Fruit fly (Drosophila melanogaster) whole organism, embryonic: ENCODE data around the gene pHCl-1.

Experiments
- BtbVII ChIP-seq: fragments of 200-800 bp; sonication (Bioruptor generic); optimal IDR thresholded peaks from 3 replicates; lab custom pipeline; 2017; ENCODE audit warnings: missing biosample characterization, mild to moderate bottlenecking, missing genetic modification characterization
- CG11247 ChIP-seq: fragments of 200-800 bp; sonication (Bioruptor generic); IDR thresholded peaks from 2 replicates; pipeline ENCODE4 v1.3.6; 2022; ENCODE audit warnings: missing biosample characterization, missing genetic modification characterization
- CG11504 ChIP-seq: fragments of 200-800 bp; sonication (Bioruptor generic); optimal IDR thresholded peaks from 3 replicates; lab custom pipeline; 2019; ENCODE audit warnings: missing biosample characterization, mild to moderate bottlenecking, missing genetic modification characterization, moderate library complexity
- CG11695 ChIP-seq: fragments of 200-800 bp; sonication (Bioruptor generic); IDR thresholded peaks from 3 replicates; pipeline ENCODE4 v1.3.6; 2022; ENCODE audit warnings: missing biosample characterization, missing genetic modification characterization
- CG14014 ChIP-seq: fragments of 200-800 bp; sonication (Bioruptor generic); IDR thresholded peaks from 2 replicates; pipeline ENCODE4 v1.3.6; 2022; ENCODE audit warnings: missing biosample characterization, missing genetic modification characterization
- CG14441 ChIP-seq: fragments of 200-800 bp; sonication (Bioruptor generic); IDR thresholded peaks from 2 replicates; pipeline ENCODE4 v1.3.6; 2022; ENCODE audit warnings: missing biosample characterization, missing genetic modification characterization
- CG1529 ChIP-seq: fragments of 200-800 bp; sonication (Bioruptor generic); optimal IDR thresholded peaks from 3 replicates; lab custom pipeline; 2018; ENCODE audit warnings: missing biosample characterization, missing genetic modification characterization
- CG15514 ChIP-seq: fragments of 200-800 bp; sonication (Bioruptor generic); optimal IDR thresholded peaks from 3 replicates; lab custom pipeline; 2017; ENCODE audit warnings: missing biosample characterization, missing genetic modification characterization, mild to moderate bottlenecking, moderate library complexity, missing genetic modification reagents
- CG1647 ChIP-seq: fragments of 200-800 bp; sonication (Bioruptor generic); optimal IDR thresholded peaks from 3 replicates; lab custom pipeline; 2016; ENCODE audit warnings: missing biosample characterization, missing genetic modification characterization
- CG17328 ChIP-seq: fragments of 200-800 bp; sonication (Bioruptor generic); IDR thresholded peaks from 2 replicates; pipeline ENCODE4 v1.3.6; 2022; ENCODE audit warnings: missing biosample characterization, missing genetic modification characterization
- CG32767 ChIP-seq: fragments of 200-800 bp; sonication (Bioruptor generic); IDR thresholded peaks from 2 replicates; pipeline ENCODE4 v1.3.6; 2022; ENCODE audit warnings: missing biosample characterization, missing genetic modification characterization
- CG32772 ChIP-seq: fragments of 200-800 bp; sonication (Bioruptor generic); IDR thresholded peaks from 2 replicates; pipeline ENCODE4 v1.3.6; 2022; ENCODE audit warnings: missing biosample characterization, missing genetic modification characterization
- CG34422 ChIP-seq: fragments of 200-800 bp; sonication (Bioruptor generic); IDR thresholded peaks from 3 replicates; pipeline ENCODE4 v1.3.6; 2022; ENCODE audit warnings: missing biosample characterization, missing genetic modification characterization
- CG4328 ChIP-seq: fragments of 200-800 bp; sonication (Bioruptor generic); optimal IDR thresholded peaks from 3 replicates; lab custom pipeline; 2017; ENCODE audit warnings: missing biosample characterization, missing genetic modification reagents, missing genetic modification characterization
- CG4360 ChIP-seq: fragments of 200-800 bp; sonication (Bioruptor generic); IDR thresholded peaks from 2 replicates; pipeline ENCODE4 v1.3.6; 2022; ENCODE audit warnings: missing biosample characterization, missing genetic modification characterization
- CG5953 ChIP-seq: fragments of 200-800 bp; sonication (Bioruptor generic); IDR thresholded peaks from 2 replicates; pipeline ENCODE4 v1.3.6; 2022; ENCODE audit warnings: missing biosample characterization, missing genetic modification characterization
- Doc2 ChIP-seq: fragments of 200-800 bp; sonication (Bioruptor generic); IDR thresholded peaks from 2 replicates; pipeline ENCODE4 v1.3.6; 2022; ENCODE audit warnings: missing biosample characterization, missing genetic modification characterization
- Drgx ChIP-seq: fragments of 200-800 bp; sonication (Bioruptor generic); IDR thresholded peaks from 2 replicates; pipeline ENCODE4 v1.3.6; 2022; ENCODE audit warnings: missing biosample characterization, missing genetic modification characterization
- E2f2 ChIP-seq: fragments of 200-800 bp; sonication (Bioruptor generic); IDR thresholded peaks from 2 replicates; pipeline ENCODE4 v1.3.6; 2022; ENCODE audit warnings: missing biosample characterization, missing genetic modification characterization
- Elba2 ChIP-seq: fragments of 200-800 bp; sonication (Bioruptor generic); optimal IDR thresholded peaks from 3 replicates; lab custom pipeline; 2016; ENCODE audit warnings: missing biosample characterization, missing genetic modification characterization
- H15 ChIP-seq: fragments of 200-800 bp; sonication (Bioruptor generic); IDR thresholded peaks from 3 replicates; pipeline ENCODE4 v1.3.6; 2022; ENCODE audit warnings: missing biosample characterization, missing genetic modification characterization
- HmgZ ChIP-seq: fragments of 200-800 bp; sonication (Bioruptor generic); optimal IDR thresholded peaks from 2 replicates; lab custom pipeline; 2018; ENCODE audit warnings: missing biosample characterization, mild to moderate bottlenecking, missing genetic modification characterization
- MESR4 ChIP-seq: fragments of 200-800 bp; sonication (Bioruptor generic); optimal IDR thresholded peaks from 2 replicates; lab custom pipeline; 2018; ENCODE audit warnings: missing biosample characterization, mild to moderate bottlenecking, missing genetic modification characterization, moderate library complexity
- Nf-YB ChIP-seq: fragments of 200-800 bp; sonication (Bioruptor generic); optimal IDR thresholded peaks from 3 replicates; lab custom pipeline; 2019; ENCODE audit warnings: missing biosample characterization, mild to moderate bottlenecking, missing genetic modification characterization, moderate library complexity
- Pdp1 ChIP-seq, 2 experiments: fragments of 200-800 bp; sonication (Bioruptor generic); optimal IDR thresholded peaks; 3 replicates each; lab custom pipeline; 2016; ENCODE audit warnings: missing biosample characterization in 2 of 2, missing genetic modification characterization in 2 of 2, mild to moderate bottlenecking in 1 of 2, moderate library complexity in 1 of 2
- Rfx ChIP-seq: fragments of 200-800 bp; sonication (Bioruptor generic); IDR thresholded peaks from 2 replicates; pipeline ENCODE4 v1.3.6; 2022; ENCODE audit warnings: missing biosample characterization, missing genetic modification characterization
- Scr ChIP-seq: fragments of 200-800 bp; sonication (Bioruptor generic); IDR thresholded peaks from 2 replicates; pipeline ENCODE4 v1.3.6; 2022; ENCODE audit warnings: missing biosample characterization, missing genetic modification characterization; ENCODE audit not compliant: partially characterized antibody
- Side ChIP-seq: fragments of 200-800 bp; sonication (Bioruptor generic); optimal IDR thresholded peaks from 2 replicates; lab custom pipeline; 2016; ENCODE audit warnings: missing biosample characterization, missing genetic modification characterization
- Sox102F ChIP-seq: fragments of 200-800 bp; sonication (Bioruptor generic); optimal IDR thresholded peaks from 2 replicates; lab custom pipeline; 2018; ENCODE audit warnings: missing biosample characterization, mild to moderate bottlenecking, missing genetic modification characterization, moderate library complexity
- Spps ChIP-seq: fragments of 200-800 bp; sonication (Bioruptor generic); optimal IDR thresholded peaks from 2 replicates; lab custom pipeline; 2018; ENCODE audit warnings: missing biosample characterization, mild to moderate bottlenecking, missing genetic modification characterization
- Xrp1 ChIP-seq: fragments of 200-800 bp; sonication (Bioruptor generic); IDR thresholded peaks from 2 replicates; pipeline ENCODE4 v1.3.6; 2022; ENCODE audit warnings: missing biosample characterization, missing genetic modification characterization
- ab ChIP-seq: fragments of 200-800 bp; sonication (Bioruptor generic); optimal IDR thresholded peaks from 2 replicates; lab custom pipeline; 2016; ENCODE audit warnings: missing biosample characterization, missing genetic modification characterization
- abd-A ChIP-seq: fragments of 200-800 bp; sonication (Bioruptor generic); optimal IDR thresholded peaks from 3 replicates; lab custom pipeline; 2019; ENCODE audit warnings: missing biosample characterization, mild to moderate bottlenecking, missing genetic modification characterization, moderate library complexity
- cwo ChIP-seq: fragments of 200-800 bp; sonication (Bioruptor generic); optimal IDR thresholded peaks from 3 replicates; lab custom pipeline; 2017; ENCODE audit warnings: missing biosample characterization, missing genetic modification characterization, mild to moderate bottlenecking, moderate library complexity, missing genetic modification reagents
- da ChIP-seq: fragments of 200-800 bp; sonication (Bioruptor generic); optimal IDR thresholded peaks from 2 replicates; lab custom pipeline; 2016; ENCODE audit warnings: missing biosample characterization, missing genetic modification characterization
- dpn ChIP-seq, 2 experiments: fragments of 200-800 bp; sonication (Bioruptor generic); optimal IDR thresholded peaks; 3 replicates each; lab custom pipeline; 2016; ENCODE audit warnings: missing biosample characterization in 2 of 2, missing genetic modification characterization in 2 of 2
- ems ChIP-seq: fragments of 200-800 bp; sonication (Bioruptor generic); optimal IDR thresholded peaks from 3 replicates; lab custom pipeline; 2016; ENCODE audit warnings: missing biosample characterization, missing genetic modification characterization
- eve ChIP-seq, 2 experiments: fragments of >200 bp; optimal IDR thresholded peaks; 2 replicates each; lab custom pipeline; 2017; ENCODE audit warnings: missing biosample characterization in 2 of 2, missing genetic modification characterization in 2 of 2
- hkb ChIP-seq, 2 experiments: fragments of 200-800 bp in 1 of 2; fragments of >200 bp in 1 of 2; sonication (Bioruptor generic) in 1 of 2; IDR thresholded peaks in 1 of 2; optimal IDR thresholded peaks in 1 of 2; 2 replicates each; pipeline versions ENCODE4 v1.3.6 to Lab custom; 2017 to 2022; ENCODE audit warnings: missing biosample characterization in 1 of 2, missing genetic modification characterization in 1 of 2
- ind ChIP-seq: fragments of 200-800 bp; sonication (Bioruptor generic); optimal IDR thresholded peaks from 3 replicates; lab custom pipeline; 2016; ENCODE audit warnings: missing biosample characterization, missing genetic modification characterization
- jing ChIP-seq: fragments of 200-800 bp; sonication (Bioruptor generic); optimal IDR thresholded peaks from 2 replicates; lab custom pipeline; 2018; ENCODE audit warnings: missing biosample characterization, mild to moderate bottlenecking, missing genetic modification characterization
- luna ChIP-seq: fragments of 200-800 bp; sonication (Bioruptor generic); optimal IDR thresholded peaks from 2 replicates; lab custom pipeline; 2016; ENCODE audit warnings: missing biosample characterization, missing genetic modification characterization
- odd ChIP-seq: fragments of 200-800 bp; sonication (Bioruptor generic); optimal IDR thresholded peaks from 2 replicates; lab custom pipeline; 2017; ENCODE audit warnings: missing biosample characterization, mild to moderate bottlenecking, missing genetic modification characterization
- org-1 ChIP-seq: fragments of 200-800 bp; sonication (Bioruptor generic); optimal IDR thresholded peaks from 2 replicates; lab custom pipeline; 2017; ENCODE audit warnings: missing biosample characterization, missing genetic modification characterization
- psq ChIP-seq: fragments of 200-800 bp; sonication (Bioruptor generic); optimal IDR thresholded peaks from 2 replicates; lab custom pipeline; 2017; ENCODE audit warnings: missing biosample characterization, missing genetic modification characterization
- rib ChIP-seq: fragments of 200-800 bp; sonication (Bioruptor generic); IDR thresholded peaks from 2 replicates; pipeline ENCODE4 v1.3.6; 2022; ENCODE audit warnings: missing biosample characterization, missing genetic modification characterization
- seq ChIP-seq: fragments of 200-800 bp; sonication (Bioruptor generic); IDR thresholded peaks from 2 replicates; pipeline ENCODE4 v1.3.6; 2022; ENCODE audit warnings: missing biosample characterization, missing genetic modification characterization
- sr ChIP-seq: fragments of 200-800 bp; sonication (Bioruptor generic); IDR thresholded peaks from 3 replicates; pipeline ENCODE4 v1.3.6; 2022; ENCODE audit warnings: missing biosample characterization, missing genetic modification characterization
- tap ChIP-seq: fragments of 200-800 bp; optimal IDR thresholded peaks from 3 replicates; lab custom pipeline; 2019; ENCODE audit warnings: missing biosample characterization, mild to moderate bottlenecking, missing genetic modification characterization, moderate library complexity

The pHCl-1 gene

DNA sequence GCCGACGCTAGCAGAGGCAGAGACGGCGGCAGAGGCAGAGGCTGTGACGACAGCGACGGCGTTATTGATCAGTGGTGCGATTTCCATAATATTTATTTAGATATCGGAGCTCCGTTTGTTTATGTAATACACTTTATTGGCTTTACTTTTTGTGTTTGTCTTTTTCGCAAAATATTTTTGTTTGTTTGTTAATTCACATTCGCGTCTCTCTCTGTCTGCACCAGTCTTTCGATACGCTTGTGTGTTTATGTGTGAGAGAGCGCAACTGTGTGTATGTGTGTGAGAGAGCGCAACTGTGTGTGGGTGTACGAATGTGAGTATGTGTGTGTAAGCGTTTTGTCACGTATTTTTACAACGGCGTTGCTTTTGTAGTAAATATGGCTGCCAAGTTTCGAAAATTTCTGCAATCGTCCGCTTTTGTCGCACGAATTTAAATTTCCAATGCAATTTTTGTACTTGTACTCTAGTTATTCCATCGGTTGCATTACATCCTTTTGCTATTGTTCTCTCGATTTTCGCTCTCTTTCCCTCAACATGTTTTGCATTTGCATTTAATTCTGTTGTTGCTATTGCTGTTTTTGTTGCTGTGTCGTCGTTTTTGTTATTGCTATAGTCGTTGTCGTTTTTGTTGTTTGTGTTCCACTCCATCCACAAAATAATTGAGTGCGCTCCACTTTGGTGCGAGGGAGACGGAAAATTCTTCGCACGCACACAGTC, 73.2 kb downstream of the pHCl-1 start (continued):
- TF ChIP-seq jing (GFP tag; lab: Kevin White, UChicago) (no peak), CG11504 (peak; percentile 22), eve (GFP tag; optimal IDR thresholded peaks at IDR 0.05; lab: Kevin White, UChicago) (peak in 1 of 2 experiments; percentile 93), abd-A (peak; percentile 8), dpn (GFP tag; optimal IDR thresholded peaks at IDR 0.05; lab: Kevin White, UChicago) (peak in 1 of 2 experiments; percentile 13), Xrp1 (GFP tag; lab: Robert Waterston, UW) (peak; percentile 47; the same call in 1 of the 2 replicates), sr (GFP tag; lab: Robert Waterston, UW) (peak; percentile 85), CG32772 (GFP tag; lab: Robert Waterston, UW) (no peak), E2f2 (peak; percentile 16; the same call in 1 of the 2 replicates), HmgZ (tag; lab: Kevin White, UChicago) (peak; percentile 57), cwo (GFP tag; lab: Kevin White, UChicago) (peak; percentile 16), Sox102F (GFP tag; lab: Kevin White, UChicago) (no peak), MESR4 (GFP tag; lab: Kevin White, UChicago) (no peak), CG5953 (GFP tag; lab: Robert Waterston, UW) (no peak), Side (GFP tag; lab: Kevin White, UChicago) (peak; percentile 8), Rfx (GFP tag; lab: Robert Waterston, UW) (peak; percentile 37; the same call in 1 of the 2 replicates), H15 (no peak), da (GFP tag; lab: Kevin White, UChicago) (no peak), BtbVII (GFP tag; lab: Kevin White, UChicago) (peak; percentile 35), Drgx (peak; percentile 58), luna (GFP tag; lab: Kevin White, UChicago) (no peak), tap (tag; lab: Kevin White, UChicago) (peak; percentile 8), psq (GFP tag; lab: Kevin White, UChicago) (no peak), hkb (optimal IDR thresholded peaks at IDR 0.05; lab: Kevin White, UChicago) (no peak), hkb (GFP tag; IDR thresholded peaks at IDR 0.05; lab: Robert Waterston, UW) (peak; percentile 57; the same call in 1 of the 2 replicates), CG14441 (GFP tag; lab: Robert Waterston, UW) (peak; percentile 19; the same call in 1 of the 2 replicates), CG1529 (GFP tag; lab: Kevin White, UChicago) (peak; percentile 22), ab (no peak), seq (GFP tag; lab: Robert Waterston, UW) (peak; percentile 14; the same call in 1 of the 2 replicates), rib (GFP tag; lab: Robert Waterston, UW) (peak; percentile 46; the same call in 1 of the 2 replicates), Doc2 (no peak), CG34422 (GFP tag; lab: Robert Waterston, UW) (peak; percentile 44; the same call in 1 of the 3 replicates), Nf-YB (GFP tag; lab: Kevin White, UChicago) (peak; percentile 10), Scr (GFP tag; lab: Robert Waterston, UW) (no peak), odd (GFP tag; lab: Kevin White, UChicago) (peak; percentile 32), CG11695 (GFP tag; lab: Robert Waterston, UW) (peak; percentile 49; the same call in 1 of the 3 replicates), CG4328 (GFP tag; lab: Kevin White, UChicago) (no peak), org-1 (GFP tag; lab: Kevin White, UChicago) (peak; percentile 19), CG17328 (no peak; the same call in 1 of the 2 replicates), CG32767 (GFP tag; lab: Robert Waterston, UW) (0 out of 2 replicates have a peak, but pooled peaks have one; percentile 48), Spps (peak; percentile 14), CG15514 (GFP tag; lab: Kevin White, UChicago) (peak; percentile 53), Elba2 (GFP tag; lab: Kevin White, UChicago) (no peak), ems (GFP tag; lab: Kevin White, UChicago) (no peak), ind (GFP tag; lab: Kevin White, UChicago) (no peak), CG14014 (GFP tag; lab: Robert Waterston, UW) (peak; percentile 62; the same call in 1 of the 2 replicates), Pdp1 (GFP tag; optimal IDR thresholded peaks at IDR 0.05; lab: Kevin White, UChicago) (peak in 1 of 2 experiments; percentile 81), CG1647 (GFP tag; lab: Kevin White, UChicago) (peak; percentile 22), CG11247 (no peak), CG4360 (GFP tag; lab: Robert Waterston, UW) (peak; percentile 78)
